Worm (Caenorhabditis elegans) whole organism, L2 larva: ENCODE results near the gene gut-2.

Experiments
- R02D3.7 ChIP-seq: fragments of 150-350 bp; optimal IDR thresholded peaks from 2 replicates; lab custom pipeline; 2014; ENCODE audit warnings: missing biosample characterization, missing genetic modification characterization
- Y55F3AM.14 ChIP-seq: fragments of 200-800 bp; sonication (Bioruptor generic); optimal IDR thresholded peaks from 2 replicates; lab custom pipeline; 2018; ENCODE audit warnings: mild to moderate bottlenecking, missing genetic modification characterization, missing compliant biosample characterization
- ZK546.5 ChIP-seq: sonication (generic microtip); optimal IDR thresholded peaks from 2 replicates; lab custom pipeline; 2017; ENCODE audit warnings: missing biosample characterization, missing genetic modification characterization
- alr-1 ChIP-seq: fragments of 150-350 bp; optimal IDR thresholded peaks from 2 replicates; lab custom pipeline; 2014; ENCODE audit warnings: missing biosample characterization, missing genetic modification characterization
- aly-2 ChIP-seq: fragments of 150-350 bp; optimal IDR thresholded peaks from 2 replicates; lab custom pipeline; 2014; ENCODE audit warnings: missing biosample characterization, missing genetic modification characterization
- ceh-82 ChIP-seq: fragments of 150-350 bp; optimal IDR thresholded peaks from 2 replicates; lab custom pipeline; 2014; ENCODE audit warnings: missing biosample characterization, missing genetic modification characterization
- dmd-4 ChIP-seq: sonication (generic microtip); optimal IDR thresholded peaks from 2 replicates; lab custom pipeline; 2017; ENCODE audit warnings: missing biosample characterization, missing genetic modification characterization
- elt-3 ChIP-seq: sonication (generic microtip); optimal IDR thresholded peaks from 2 replicates; lab custom pipeline; 2017; ENCODE audit warnings: missing biosample characterization, missing genetic modification characterization
- fos-1 ChIP-seq: fragments of 150-350 bp; optimal IDR thresholded peaks from 2 replicates; lab custom pipeline; 2014; ENCODE audit warnings: missing biosample characterization, missing genetic modification characterization
- gmeb-1 ChIP-seq: fragments of 150-350 bp; optimal IDR thresholded peaks from 2 replicates; lab custom pipeline; 2014; ENCODE audit warnings: missing biosample characterization, missing genetic modification characterization
- lin-11 ChIP-seq: fragments of 150-350 bp; sonication (generic microtip); optimal IDR thresholded peaks from 2 replicates; lab custom pipeline; 2014; ENCODE audit warnings: missing biosample characterization, missing genetic modification characterization, inconsistent platforms, mixed read lengths
- lsy-2 ChIP-seq, 2 experiments: fragments of 150-350 bp in 1 of 2; sonication (generic microtip) in 1 of 2; optimal IDR thresholded peaks; 2 replicates each; lab custom pipeline; 2014 to 2017; ENCODE audit warnings: missing biosample characterization in 2 of 2, missing genetic modification characterization in 2 of 2
- mbf-1 ChIP-seq: sonication (generic microtip); optimal IDR thresholded peaks from 2 replicates; lab custom pipeline; 2017; ENCODE audit warnings: missing biosample characterization, missing genetic modification characterization
- nhr-77 ChIP-seq: fragments of 150-350 bp; optimal IDR thresholded peaks from 2 replicates; lab custom pipeline; 2014; ENCODE audit warnings: missing biosample characterization, missing genetic modification characterization
- sem-4 ChIP-seq: fragments of 150-350 bp; optimal IDR thresholded peaks from 2 replicates; lab custom pipeline; 2014; ENCODE audit warnings: missing biosample characterization, missing genetic modification reagents, missing genetic modification characterization
- skn-1 ChIP-seq: sonication (generic microtip); optimal IDR thresholded peaks from 2 replicates; lab custom pipeline; 2017; ENCODE audit warnings: missing biosample characterization, missing genetic modification characterization
- snpc-4 ChIP-seq: fragments of 150-350 bp; optimal IDR thresholded peaks from 2 replicates; lab custom pipeline; 2014; ENCODE audit warnings: missing biosample characterization, missing genetic modification characterization
- unc-39 ChIP-seq: fragments of 150-350 bp; optimal IDR thresholded peaks from 2 replicates; lab custom pipeline; 2014; ENCODE audit warnings: missing biosample characterization, missing genetic modification characterization
- zag-1 ChIP-seq: fragments of 150-350 bp; optimal IDR thresholded peaks from 2 replicates; lab custom pipeline; 2014; ENCODE audit warnings: missing biosample characterization, missing genetic modification characterization

gut-2 gene

ce11 chrV:13530698-13531097 lies 33.2 kb downstream of the gut-2 start, which contains the start of gene ttr-44:
ttr-44 (minus strand) TSS chrV:13530744.
- peak; percentile 93 for TF ChIP-seq fos-1
- no peak for TF ChIP-seq lsy-2 (tag; optimal IDR thresholded peaks at IDR 0.05; lab: Kevin White, UChicago)

- no peak for TF ChIP-seq sem-4 (tag; lab: Kevin White, UChicago)
- TF ChIP-seq nhr-77, result no peak
- TF ChIP-seq dmd-4, result no peak
- TF ChIP-seq elt-3 (tag; lab: Kevin White, UChicago), result no peak
- TF ChIP-seq alr-1, result no peak
- TF ChIP-seq, all 48 proteins: peak for 0
Observed at ce11 chrV:13532469-13532868, 35.0 kb downstream of the gut-2 start.

ce11 chrV:13536058-13536579 lies 38.6 kb downstream of the gut-2 start, which contains the start of gene frpr-5:
frpr-5 (minus strand) TSS chrV:13536108.
- TF ChIP-seq lin-11 (no peak), sem-4 (tag; lab: Kevin White, UChicago) (no peak), dmd-4 (no peak), gmeb-1 (no peak), nhr-77 (no peak), alr-1 (no peak), zag-1 (tag; lab: Kevin White, UChicago) (no peak), Y55F3AM.14 (GFP tag; lab: Kevin White, UChicago) (no peak), mbf-1 (tag; lab: Kevin White, UChicago) (no peak), elt-3 (tag; lab: Kevin White, UChicago) (no peak), ceh-82 (tag; lab: Kevin White, UChicago) (no peak), R02D3.7 (tag; lab: Kevin White, UChicago) (no peak), aly-2 (tag; lab: Kevin White, UChicago) (no peak), unc-39 (tag; lab: Kevin White, UChicago) (no peak), snpc-4 (tag; lab: Kevin White, UChicago) (no peak), ZK546.5 (no peak), skn-1 (tag; lab: Kevin White, UChicago) (no peak)
